Worm (Caenorhabditis elegans): ENCODE data around the gene aman-2.

DNA sequence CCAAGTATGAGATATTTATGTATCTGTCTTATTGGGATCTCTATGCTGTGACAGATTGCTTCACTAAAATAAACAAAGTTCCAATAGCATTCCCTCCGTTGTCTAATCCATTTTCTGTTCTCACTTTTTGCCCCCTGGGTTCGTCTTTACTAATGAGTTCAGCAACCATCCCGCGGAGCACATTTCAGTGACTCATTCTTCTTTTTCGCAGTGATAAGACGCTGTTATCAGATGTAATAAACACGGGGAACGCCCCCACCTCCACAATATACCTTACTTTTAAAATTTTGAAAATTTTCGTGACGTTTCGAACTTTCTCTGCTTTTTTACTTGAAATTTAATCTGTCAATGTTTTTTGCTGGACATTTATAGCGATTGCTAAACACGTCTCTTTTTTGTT, 32.9 kb downstream of the aman-2 start:
- TF ChIP-seq ama-1 (optimal IDR thresholded peaks at IDR 0.05): no peak
- TF ChIP-seq tbx-11 (GFP tag; IDR thresholded peaks at IDR 0.05): no peak
- no peak for TF ChIP-seq ets-7 (tag; optimal IDR thresholded peaks at IDR 0.05)

Measured in whole organism, early embryonic.